Worm (Caenorhabditis elegans): ENCODE measurements around the gene dhs-23.

dhs-23 gene

DNA sequence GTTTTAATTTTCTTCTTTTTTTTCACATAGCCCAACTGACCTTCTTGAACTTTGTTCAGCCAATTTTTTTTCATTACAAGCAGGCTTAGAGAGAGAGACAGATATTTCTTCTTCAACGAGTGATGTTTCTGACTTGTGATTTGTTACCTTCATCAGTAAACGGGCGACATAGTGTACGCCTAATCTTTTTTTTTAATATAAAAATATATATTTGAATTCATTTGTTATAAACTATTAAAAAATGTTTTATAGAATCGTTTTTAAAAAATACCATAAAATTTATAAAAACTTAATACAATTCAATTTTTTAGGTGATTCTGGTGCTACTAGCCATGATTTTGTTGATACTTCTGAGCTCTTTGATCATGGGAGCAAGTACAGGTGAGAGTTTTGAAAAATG lies 36.8 kb downstream of the dhs-23 start, which contains the start of gene T06E6.10:
T06E6.10 (plus strand) TSS at position 301 of the 400 bp plus-strand sequence.
- TF ChIP-seq ces-1 (GFP tag; optimal IDR thresholded peaks at IDR 0.05): no peak
- no peak for TF ChIP-seq aha-1 (tag)
- TF ChIP-seq lin-1 (GFP tag; IDR thresholded peaks at IDR 0.05): no peak
- TF ChIP-seq snpc-1.2 (GFP tag; IDR thresholded peaks at IDR 0.05): no peak
- no peak for TF ChIP-seq tra-1 (GFP tag; IDR thresholded peaks at IDR 0.05)
- TF ChIP-seq F44E2.7 (GFP tag; IDR thresholded peaks at IDR 0.05): no peak
- no peak for TF ChIP-seq spr-1 (tag; optimal IDR thresholded peaks at IDR 0.05)
- no peak for TF ChIP-seq unc-130 (GFP tag; optimal IDR thresholded peaks at IDR 0.05)
- no peak for TF ChIP-seq ceh-28 (tag; optimal IDR thresholded peaks at IDR 0.05)
- no peak for TF ChIP-seq hlh-11 (tag; optimal IDR thresholded peaks at IDR 0.05)
- no peak for TF ChIP-seq nhr-11 (tag; optimal IDR thresholded peaks at IDR 0.05)
- no peak for TF ChIP-seq saeg-2 (GFP tag; IDR thresholded peaks at IDR 0.05)
- TF ChIP-seq unc-62 (GFP tag; optimal IDR thresholded peaks at IDR 0.05 in 1 of 2): no peak
- no peak for TF ChIP-seq unc-62 (tag; optimal IDR thresholded peaks at IDR 0.05)
- no peak for TF ChIP-seq mxl-2 (GFP tag; conservative IDR thresholded peaks at IDR 0.05)

DNA sequence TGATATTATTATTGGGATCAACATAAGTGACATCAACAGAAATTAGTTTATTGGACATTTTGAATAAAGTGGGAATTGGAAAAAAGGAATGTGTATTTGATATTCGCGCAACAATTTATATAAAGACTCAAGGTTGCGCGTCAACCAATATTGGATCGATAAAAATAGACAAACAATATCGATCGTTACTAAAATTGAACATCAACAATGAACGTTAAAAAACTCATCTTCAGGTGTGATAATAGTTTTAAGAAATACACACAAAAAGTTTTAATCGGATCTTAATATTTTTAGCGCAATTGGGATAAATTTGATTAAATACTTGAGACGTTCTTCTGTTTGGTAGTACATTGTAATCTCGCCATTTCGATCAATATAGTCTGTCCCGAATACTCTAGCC lies 42.6 kb downstream of the dhs-23 start, which contains the start of gene fbxa-104:
fbxa-104 (minus strand) TSS at position 83 of the 400 bp plus-strand sequence.
- TF ChIP-seq unc-62 (GFP tag; optimal IDR thresholded peaks at IDR 0.05 in 1 of 2): peak in 1 of 2 experiments; percentile 96
- no peak for TF ChIP-seq unc-62 (tag; optimal IDR thresholded peaks at IDR 0.05)
- no peak for TF ChIP-seq nhr-10 (tag; optimal IDR thresholded peaks at IDR 0.05)

DNA sequence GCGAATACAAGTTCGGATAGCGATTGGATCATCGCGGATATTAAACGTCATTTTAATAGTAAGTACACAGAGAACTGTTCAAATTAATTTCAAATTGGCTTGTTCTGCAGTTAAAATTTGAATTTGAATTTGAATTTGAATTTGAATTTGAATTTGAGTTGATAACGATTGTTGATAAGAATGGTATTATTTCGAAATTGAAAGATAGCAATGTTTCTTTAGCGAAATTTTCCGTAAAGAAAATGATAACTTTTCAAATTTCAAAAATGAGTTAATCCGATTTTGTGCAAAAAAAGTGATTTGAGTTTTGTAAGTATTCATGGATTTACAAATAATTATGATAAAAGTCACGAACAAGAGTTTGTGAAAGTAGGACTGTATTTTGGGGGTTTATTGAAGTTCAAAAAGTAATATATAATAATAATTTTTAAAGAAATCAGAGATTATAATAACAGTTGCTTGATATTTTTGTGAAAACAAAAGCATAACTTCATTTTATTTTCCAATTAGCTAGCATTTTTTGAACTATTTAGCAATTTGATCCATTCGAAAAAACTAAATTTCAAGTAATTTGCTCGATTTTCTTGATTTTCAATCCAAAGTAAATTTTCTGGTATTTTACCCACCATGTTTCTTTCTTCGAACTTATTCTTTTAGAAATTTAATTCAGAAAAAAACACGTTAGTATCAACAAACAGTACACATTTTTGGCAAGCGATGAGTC lies 44.5 kb downstream of the dhs-23 start, which contains the start of gene Y36E3A.2:
Y36E3A.2 (plus strand) TSS at position 674 of the 724 bp plus-strand sequence.
- TF ChIP-seq dve-1 (tag; optimal IDR thresholded peaks at IDR 0.05; ENCODE audit: insufficient read depth) (peak; percentile 32), daf-16 (GFP tag; optimal IDR thresholded peaks at IDR 0.05) (no peak), daf-16 (tag; optimal IDR thresholded peaks at IDR 0.05) (peak; percentile 30), saeg-2 (GFP tag; IDR thresholded peaks at IDR 0.05) (no peak), lsy-2 (tag; optimal IDR thresholded peaks at IDR 0.05) (no peak), nhr-28 (tag; optimal IDR thresholded peaks at IDR 0.05) (peak; percentile 6), pqm-1 (tag; optimal IDR thresholded peaks at IDR 0.05) (peak; percentile 65)

DNA sequence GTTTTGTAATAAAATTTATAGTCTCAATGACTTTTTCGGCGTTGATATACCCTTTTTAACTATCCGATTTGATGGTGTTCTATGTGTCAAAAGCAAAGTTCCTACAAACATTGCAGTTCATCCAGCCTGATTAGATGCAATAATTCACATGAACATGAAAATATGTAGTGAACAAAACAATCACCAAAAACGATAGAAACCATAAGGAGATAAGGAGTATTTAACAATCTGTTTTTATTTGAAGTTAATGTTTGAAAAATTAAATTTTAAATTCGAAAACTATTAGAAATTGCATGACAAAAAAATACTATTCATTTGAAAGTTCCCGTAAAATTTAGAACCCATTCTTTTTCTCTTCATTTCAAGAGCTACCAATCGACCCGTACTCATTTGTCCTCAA lies 45.9 kb downstream of the dhs-23 start, which contains the start of gene fbxa-209:
fbxa-209 (minus strand) TSS at position 101 of the 400 bp plus-strand sequence.
- TF ChIP-seq tag-97 (GFP tag; IDR thresholded peaks at IDR 0.05) (no peak), daf-16 (GFP tag; optimal IDR thresholded peaks at IDR 0.05) (no peak), daf-16 (tag; optimal IDR thresholded peaks at IDR 0.05) (peak; percentile 23), dve-1 (tag; optimal IDR thresholded peaks at IDR 0.05; ENCODE audit: insufficient read depth) (peak; percentile 41), T20F7.1 (GFP tag; optimal IDR thresholded peaks at IDR 0.05) (peak; percentile 31), spr-1 (tag; optimal IDR thresholded peaks at IDR 0.05) (no peak), nhr-102 (tag; optimal IDR thresholded peaks at IDR 0.05) (no peak), mxl-2 (GFP tag; conservative IDR thresholded peaks at IDR 0.05) (no peak)

DNA sequence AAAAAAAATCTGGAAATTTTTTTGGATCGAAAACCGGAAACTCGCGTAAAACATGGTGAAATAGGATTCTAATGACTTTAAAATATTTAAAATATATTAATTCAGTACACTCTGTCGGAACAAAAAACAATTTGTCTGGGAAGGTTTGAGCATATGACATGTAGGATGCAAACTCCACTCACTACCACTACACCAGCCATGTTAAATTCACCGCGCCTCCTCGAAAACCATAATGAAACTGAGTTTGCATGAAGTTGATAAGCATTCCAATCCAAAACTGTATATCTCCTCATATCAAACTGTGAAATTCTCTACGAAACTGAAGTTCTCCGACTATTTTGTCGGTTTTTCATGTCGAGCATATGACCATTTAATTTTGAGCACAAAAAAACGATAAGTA lies 48.1 kb downstream of the dhs-23 start:
- TF ChIP-seq F26F4.8 (GFP tag; conservative IDR thresholded peaks at IDR 0.05): peak; percentile 74; the same call in 1 of the 2 replicates
- TF ChIP-seq Y105C5A.15 (GFP tag; IDR thresholded peaks at IDR 0.05): peak; percentile 40; the same call in 1 of the 2 replicates
- TF ChIP-seq nhr-41 (GFP tag; IDR thresholded peaks at IDR 0.05): peak; percentile 69; the same call in 1 of the 2 replicates

DNA sequence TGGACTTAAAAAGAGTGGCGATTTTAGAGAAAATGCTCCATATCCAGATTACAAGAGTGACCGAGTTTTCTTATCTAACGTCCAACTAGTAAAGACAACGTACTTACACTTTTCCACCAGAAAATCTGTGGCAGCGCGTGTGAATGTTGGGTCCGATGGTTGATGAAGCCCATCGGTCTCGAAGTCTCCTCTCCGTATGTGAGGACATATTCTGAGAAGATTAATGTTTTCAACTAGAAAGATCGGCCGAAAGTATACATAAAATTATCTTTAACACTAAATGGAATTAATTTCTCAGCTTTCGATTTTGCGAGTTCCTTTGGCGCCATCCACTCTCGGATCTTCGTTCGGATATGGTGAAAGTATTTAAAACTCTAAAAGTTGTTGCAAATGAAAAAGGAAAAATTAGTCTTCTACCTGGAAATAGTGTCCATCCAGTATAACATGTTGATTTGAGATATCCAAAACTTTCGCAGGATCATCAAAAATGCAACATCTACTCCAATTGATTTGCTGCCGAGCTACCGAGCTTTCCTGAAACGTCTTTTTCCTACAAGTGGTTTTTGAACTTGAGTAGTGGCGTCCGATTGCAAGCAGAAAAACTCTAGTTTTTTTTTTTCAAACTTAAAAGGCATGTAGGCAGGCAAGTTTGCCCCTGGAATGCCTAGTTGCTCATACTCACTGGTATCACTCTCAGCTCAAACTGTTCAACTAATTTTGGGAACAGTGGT lies 50.5 kb downstream of the dhs-23 start:
- TF ChIP-seq F26F4.8 (GFP tag; conservative IDR thresholded peaks at IDR 0.05) (no peak), unc-62 (GFP tag; optimal IDR thresholded peaks at IDR 0.05 in 1 of 2) (peak in 1 of 2 experiments; percentile 63), unc-62 (tag; optimal IDR thresholded peaks at IDR 0.05) (no peak), tag-97 (GFP tag; IDR thresholded peaks at IDR 0.05) (0 out of 2 replicates have a peak, but pooled peaks have one; percentile 35), dve-1 (tag; optimal IDR thresholded peaks at IDR 0.05; ENCODE audit: insufficient read depth) (no peak), hif-1 (tag; optimal IDR thresholded peaks at IDR 0.05) (no peak), lin-39 (tag; optimal IDR thresholded peaks at IDR 0.05) (peak; percentile 33), ceh-28 (tag; optimal IDR thresholded peaks at IDR 0.05) (no peak), ceh-32 (tag; optimal IDR thresholded peaks at IDR 0.05; ENCODE audit: poor library complexity) (no peak), ZK337.2 (GFP tag; IDR thresholded peaks at IDR 0.05) (0 out of 2 replicates have a peak, but pooled peaks have one; percentile 35), Y75B8A.6 (GFP tag; IDR thresholded peaks at IDR 0.05) (peak; percentile 63; the same call in 1 of the 2 replicates)

All from whole organism, L4 larva.